Fruit fly (Drosophila melanogaster): ENCODE results near the gene CG1578.

Gene CG1578

dm6 chrX:11846049-11846718, 29.8 kb upstream of the CG1578 start, which contains the start of gene CG15740 (continued):
- TF ChIP-seq gcm2 (GFP tag; optimal IDR thresholded peaks at IDR 0.05) (no peak), Deaf1 (tag; optimal IDR thresholded peaks at IDR 0.05) (no peak), run (tag; optimal IDR thresholded peaks at IDR 0.05) (no peak), Rfx (GFP tag; IDR thresholded peaks at IDR 0.05) (peak; percentile 48; the same call in 1 of the 2 replicates), sens (GFP tag) (peak; percentile 76), CG15073 (GFP tag; optimal IDR thresholded peaks at IDR 0.05) (no peak), CG17568 (GFP tag; optimal IDR thresholded peaks at IDR 0.05) (no peak), CG17802 (tag; optimal IDR thresholded peaks at IDR 0.05) (no peak), Asciz (GFP tag; optimal IDR thresholded peaks at IDR 0.05) (peak; percentile 41), sc (optimal IDR thresholded peaks at IDR 0.05) (no peak), sc (GFP tag; optimal IDR thresholded peaks at IDR 0.05) (no peak), fu2 (GFP tag; optimal IDR thresholded peaks at IDR 0.05) (no peak), Ets97D (GFP tag; optimal IDR thresholded peaks at IDR 0.05) (no peak), phol (tag; optimal IDR thresholded peaks at IDR 0.05) (peak; percentile 43), CG6813 (GFP tag; optimal IDR thresholded peaks at IDR 0.05) (no peak), bbx (GFP tag; IDR thresholded peaks at IDR 0.05; ENCODE audit: partially characterized antibody) (no peak), Usf (GFP tag; optimal IDR thresholded peaks at IDR 0.05) (no peak), sens-2 (GFP tag; IDR thresholded peaks at IDR 0.05) (no peak), Hmx (GFP tag; optimal IDR thresholded peaks at IDR 0.05) (no peak), sqz (GFP tag; optimal IDR thresholded peaks at IDR 0.05) (no peak), cad (GFP tag; optimal IDR thresholded peaks at IDR 0.05) (no peak), maf-S (GFP tag; optimal IDR thresholded peaks at IDR 0.05) (no peak), CG3995 (GFP tag; optimal IDR thresholded peaks at IDR 0.05) (no peak), CG7357 (GFP tag; IDR thresholded peaks at IDR 0.05) (0 out of 3 replicates have a peak, but pooled peaks have one; percentile 25), CG33213 (GFP tag; optimal IDR thresholded peaks at IDR 0.05) (no peak), CG34224 (GFP tag; IDR thresholded peaks at IDR 0.05; ENCODE audit: partially characterized antibody) (no peak), p53 (GFP tag; optimal IDR thresholded peaks at IDR 0.05) (no peak), CTCF (GFP tag; optimal IDR thresholded peaks at IDR 0.05) (no peak), CG15696 (tag; optimal IDR thresholded peaks at IDR 0.05) (no peak), CG10147 (GFP tag; optimal IDR thresholded peaks at IDR 0.05) (no peak), ewg (GFP tag; optimal IDR thresholded peaks at IDR 0.05) (no peak), CG3407 (GFP tag; optimal IDR thresholded peaks at IDR 0.05) (no peak), ac (GFP tag; optimal IDR thresholded peaks at IDR 0.05) (no peak), CG12769 (tag; optimal IDR thresholded peaks at IDR 0.05) (no peak), Nf-YB (GFP tag; optimal IDR thresholded peaks at IDR 0.05) (no peak), CG18599 (GFP tag; optimal IDR thresholded peaks at IDR 0.05) (peak; percentile 19), ap (GFP tag; IDR thresholded peaks at IDR 0.05) (no peak; the same call in 1 of the 2 replicates), stc (GFP tag; IDR thresholded peaks at IDR 0.05) (peak; percentile 62; the same call in 1 of the 2 replicates), CG6175 (GFP tag; IDR thresholded peaks at IDR 0.05) (no peak), Six4 (GFP tag; optimal IDR thresholded peaks at IDR 0.05) (no peak), Drgx (GFP tag; IDR thresholded peaks at IDR 0.05) (no peak), CG13894 (tag; optimal IDR thresholded peaks at IDR 0.05) (no peak), CG12104 (GFP tag; optimal IDR thresholded peaks at IDR 0.05) (no peak), bab2 (GFP tag; optimal IDR thresholded peaks at IDR 0.05) (peak; percentile 30), CG15601 (tag; optimal IDR thresholded peaks at IDR 0.05) (no peak), CG30020 (tag; optimal IDR thresholded peaks at IDR 0.05) (no peak), az2 (GFP tag; optimal IDR thresholded peaks at IDR 0.05) (no peak), otp (GFP tag; IDR thresholded peaks at IDR 0.05) (no peak; the same call in 2 of the 3 replicates), HmgD (GFP tag; optimal IDR thresholded peaks at IDR 0.05) (no peak), Hmr (GFP tag; optimal IDR thresholded peaks at IDR 0.05) (peak; percentile 17), tin (GFP tag; optimal IDR thresholded peaks at IDR 0.05) (no peak)

Measured in whole organism, embryonic.